Worm (Caenorhabditis elegans) whole organism, late embryonic: ENCODE data around the gene atp-5.

Source experiments
- Y22D7AL.16 ChIP-seq: sonication (generic microtip); optimal IDR thresholded peaks from 2 replicates; lab custom pipeline; 2016; ENCODE audit warnings: missing genetic modification characterization, missing compliant biosample characterization
- ahr-1 ChIP-seq: sonication (generic microtip); optimal IDR thresholded peaks from 2 replicates; lab custom pipeline; 2016; ENCODE audit warnings: missing genetic modification characterization, missing compliant biosample characterization
- ceh-14 ChIP-seq: sonication (generic microtip); optimal IDR thresholded peaks from 2 replicates; lab custom pipeline; 2016; ENCODE audit warnings: missing genotype, missing genetic modification characterization, missing compliant biosample characterization
- ceh-24 ChIP-seq: sonication (generic microtip); optimal IDR thresholded peaks from 2 replicates; lab custom pipeline; 2016; ENCODE audit warnings: mild to moderate bottlenecking, missing genetic modification characterization, missing compliant biosample characterization

ce11 chrV:11119294-11119755 lies 4.3 kb downstream of the atp-5 start, which contains the start of gene scb-1:
- TF ChIP-seq Y22D7AL.16 (tag; lab: Kevin White, UChicago) (no peak), ahr-1 (tag; lab: Kevin White, UChicago) (no peak), ceh-24 (no peak), ceh-14 (no peak)
